Worm (Caenorhabditis elegans): ENCODE results near the gene ins-4.

- TF ChIP-seq ztf-29 (GFP tag; IDR thresholded peaks at IDR 0.05) (no peak), med-1 (GFP tag; optimal IDR thresholded peaks at IDR 0.05; ENCODE audit: insufficient read depth) (no peak), klf-2 (GFP tag; conservative IDR thresholded peaks at IDR 0.05) (no peak), T22C8.4 (GFP tag; IDR thresholded peaks at IDR 0.05) (no peak)
Measured at ce11 chrII:6020353-6020752, 24.2 kb downstream of the ins-4 start, which contains the start of gene ZK84.1.
